Worm (Caenorhabditis elegans): ENCODE results near the gene dnj-2.

ce11 chrIV:11337021-11337420, 23.2 kb upstream of the dnj-2 start, which contains the start of gene F54E12.2:
- no peak for TF ChIP-seq pha-4 (tag; optimal IDR thresholded peaks at IDR 0.05)
- TF ChIP-seq elt-1 (tag; optimal IDR thresholded peaks at IDR 0.05; ENCODE audit: borderline replicate concordance, insufficient read depth): no peak
- TF ChIP-seq unc-62 (GFP tag; optimal IDR thresholded peaks at IDR 0.05): no peak
- no peak for TF ChIP-seq nhr-28 (tag; optimal IDR thresholded peaks at IDR 0.05)
- no peak for TF ChIP-seq M03D4.4 (tag; optimal IDR thresholded peaks at IDR 0.05)
- no peak for TF ChIP-seq lsy-2 (tag; optimal IDR thresholded peaks at IDR 0.05)
- no peak for TF ChIP-seq ceh-39 (tag; optimal IDR thresholded peaks at IDR 0.05)
- no peak for TF ChIP-seq nhr-237 (tag; optimal IDR thresholded peaks at IDR 0.05)
- no peak for TF ChIP-seq ztf-11 (tag; optimal IDR thresholded peaks at IDR 0.05)
- no peak for TF ChIP-seq unc-39 (tag; optimal IDR thresholded peaks at IDR 0.05)
- TF ChIP-seq zip-8 (tag; optimal IDR thresholded peaks at IDR 0.05): no peak
- TF ChIP-seq sem-2 (GFP tag; optimal IDR thresholded peaks at IDR 0.05): no peak
- no peak for TF ChIP-seq sptf-1 (tag; optimal IDR thresholded peaks at IDR 0.05)
- no peak for TF ChIP-seq ham-2 (GFP tag; optimal IDR thresholded peaks at IDR 0.05)
